Worm (Caenorhabditis elegans) whole organism, midembryonic: ENCODE measurements around the gene H39E23.3.

Experiments
- T22C8.4 ChIP-seq: fragments of 200-800 bp; sonication (Bioruptor generic); IDR thresholded peaks from 2 replicates; pipeline ENCODE4 v1.3.6; 2022; ENCODE audit warnings: missing genetic modification characterization, missing compliant biosample characterization
- cog-1 ChIP-seq: sonication (generic microtip); optimal IDR thresholded peaks from 2 replicates; lab custom pipeline; 2016; ENCODE audit warnings: missing genetic modification characterization, missing compliant biosample characterization
- flt-1 ChIP-seq: fragments of 200-800 bp; sonication (Bioruptor generic); IDR thresholded peaks from 2 replicates; pipeline ENCODE4 v1.3.6; 2022; ENCODE audit warnings: missing genetic modification characterization, missing compliant biosample characterization
- klf-2 ChIP-seq: fragments of 200-800 bp; sonication (Bioruptor generic); conservative IDR thresholded peaks from 2 replicates; pipeline ENCODE4 v1.3.6; 2022; ENCODE audit warnings: missing genetic modification reagents, missing genetic modification characterization, missing compliant biosample characterization
- med-1 ChIP-seq: sonication (generic microtip); optimal IDR thresholded peaks from 2 replicates; lab custom pipeline; 2017; ENCODE audit warnings: missing genetic modification characterization, mild to moderate bottlenecking, missing compliant biosample characterization, antibody characterized with exemption, missing genetic modification reagents; ENCODE audit not compliant: insufficient read depth
- ref-1 ChIP-seq: fragments of 200-800 bp; sonication (Bioruptor generic); conservative IDR thresholded peaks from 2 replicates; pipeline ENCODE4 v1.3.6; 2022; ENCODE audit warnings: missing genetic modification reagents, missing genetic modification characterization, missing compliant biosample characterization
- tab-1 ChIP-seq: fragments of 200-800 bp; sonication (Bioruptor generic); IDR thresholded peaks from 2 replicates; pipeline ENCODE4 v1.3.6; 2022; ENCODE audit warnings: missing genetic modification characterization, missing compliant biosample characterization
- ztf-23 ChIP-seq: fragments of 200-800 bp; sonication (Bioruptor generic); IDR thresholded peaks from 2 replicates; pipeline ENCODE4 v1.3.6; 2022; ENCODE audit warnings: missing genetic modification reagents, missing genetic modification characterization, missing compliant biosample characterization
- ztf-29 ChIP-seq: fragments of 200-800 bp; sonication (Bioruptor generic); IDR thresholded peaks from 2 replicates; pipeline ENCODE4 v1.3.6; 2022; ENCODE audit warnings: missing genetic modification reagents, missing genetic modification characterization, missing compliant biosample characterization

DNA sequence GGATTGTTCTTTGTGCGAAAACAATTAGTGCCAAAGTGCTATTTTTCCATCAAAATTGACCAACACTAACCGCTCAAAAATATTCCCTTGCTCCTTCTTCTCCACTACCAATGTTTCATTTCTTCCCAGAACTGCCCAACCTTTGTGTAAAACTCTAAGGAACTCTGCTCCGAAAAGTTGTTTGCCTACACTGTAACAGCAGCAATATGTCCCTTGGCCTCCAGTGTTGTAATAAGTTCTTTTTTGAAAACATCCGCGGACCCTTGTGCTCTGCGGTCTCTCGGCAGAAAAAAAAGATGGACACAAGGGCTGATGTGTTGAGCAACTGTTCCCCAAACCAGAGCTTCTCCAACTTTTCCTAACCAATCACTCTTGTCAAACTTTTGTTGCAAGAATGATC lies 6.7 kb upstream of the H39E23.3 start, which contains the start of gene D1086.12:
- no peak for TF ChIP-seq T22C8.4 (GFP tag; lab: Robert Waterston, UW)
- TF ChIP-seq tab-1 = no peak
- no peak for TF ChIP-seq cog-1
- TF ChIP-seq flt-1 = no peak
- no peak for TF ChIP-seq klf-2
- TF ChIP-seq ztf-23 (GFP tag; lab: Robert Waterston, UW) = no peak
- TF ChIP-seq ref-1 = no peak
- TF ChIP-seq med-1 = no peak
- no peak for TF ChIP-seq ztf-29 (GFP tag; lab: Robert Waterston, UW)
